Fruit fly (Drosophila melanogaster) whole organism: ENCODE measurements around the gene CG31145.

Source experiments
- CG8478 ChIP-seq: fragments of >200 bp; optimal IDR thresholded peaks from 2 replicates; lab custom pipeline; 2018; ENCODE audit warnings: inconsistent platforms
- Dll ChIP-seq: fragments of >200 bp; optimal IDR thresholded peaks from 2 replicates; lab custom pipeline; 2017
- EcR ChIP-seq, 2 experiments: fragments of >200 bp; optimal IDR thresholded peaks; 2 replicates each; lab custom pipeline; 2017; ENCODE audit warnings: missing biosample characterization in 2 of 2, missing genetic modification characterization in 2 of 2, missing genetic modification reagents in 2 of 2
- psq ChIP-seq: fragments of >200 bp; optimal IDR thresholded peaks from 2 replicates; lab custom pipeline; 2017
- usp ChIP-seq: fragments of >200 bp; optimal IDR thresholded peaks from 2 replicates; lab custom pipeline; 2017; ENCODE audit warnings: missing biosample characterization, missing genetic modification characterization, mixed read lengths

dm6 chr3R:23569195-23569594 lies 100.3 kb downstream of the CG31145 start:
- TF ChIP-seq Dll: no peak
- TF ChIP-seq psq (lab: Kevin White, UChicago): no peak
- no peak for TF ChIP-seq usp
- TF ChIP-seq CG8478 (lab: Kevin White, UChicago): no peak
- TF ChIP-seq EcR (GFP tag; optimal IDR thresholded peaks at IDR 0.05; lab: Kevin White, UChicago): no peak
